Fruit fly (Drosophila melanogaster) whole organism, embryonic: ENCODE results near the gene MYPT-75D.

Experiments
- Abd-B ChIP-seq: fragments of 200-800 bp; sonication (Bioruptor generic); optimal IDR thresholded peaks from 2 replicates; lab custom pipeline; 2018; ENCODE audit warnings: missing biosample characterization, mild to moderate bottlenecking, missing genetic modification characterization, moderate library complexity
- Adf1 ChIP-seq: fragments of 200-800 bp; sonication (Bioruptor generic); IDR thresholded peaks from 2 replicates; pipeline ENCODE4 v1.3.6; 2022; ENCODE audit warnings: missing biosample characterization, missing genetic modification characterization
- Aef1 ChIP-seq: fragments of 200-800 bp; sonication (Bioruptor generic); IDR thresholded peaks from 3 replicates; pipeline ENCODE4 v1.3.6; 2022; ENCODE audit warnings: missing biosample characterization, missing genetic modification characterization
- Atf-2 ChIP-seq: fragments of 200-800 bp; sonication (Bioruptor generic); optimal IDR thresholded peaks from 2 replicates; lab custom pipeline; 2016; ENCODE audit warnings: missing biosample characterization, missing genetic modification characterization
- Atf6 ChIP-seq: fragments of 200-800 bp; sonication (Bioruptor generic); IDR thresholded peaks from 2 replicates; pipeline ENCODE4 v1.3.6; 2022; ENCODE audit warnings: missing biosample characterization, missing genetic modification characterization
- BEAF-32 ChIP-seq: fragments of 200-800 bp; sonication (Bioruptor generic); optimal IDR thresholded peaks from 3 replicates; lab custom pipeline; 2017; ENCODE audit warnings: missing biosample characterization, missing genetic modification characterization, mild to moderate bottlenecking, moderate library complexity, missing genetic modification reagents
- Blimp-1 ChIP-seq: fragments of 200-800 bp; sonication (Bioruptor generic); optimal IDR thresholded peaks from 3 replicates; lab custom pipeline; 2018; ENCODE audit warnings: missing biosample characterization, missing genetic modification characterization, mild to moderate bottlenecking, moderate library complexity, missing genetic modification reagents
- CG10979 ChIP-seq: fragments of 200-800 bp; sonication (Bioruptor generic); optimal IDR thresholded peaks from 2 replicates; lab custom pipeline; 2018; ENCODE audit warnings: missing biosample characterization, mild to moderate bottlenecking, missing genetic modification characterization, moderate library complexity
- CG11560 ChIP-seq: fragments of 200-800 bp; sonication (Bioruptor generic); IDR thresholded peaks from 3 replicates; pipeline ENCODE4 v1.3.6; 2022; ENCODE audit warnings: missing biosample characterization, missing genetic modification characterization
- CG12942 ChIP-seq: fragments of 200-800 bp; sonication (Bioruptor generic); optimal IDR thresholded peaks from 3 replicates; lab custom pipeline; 2016; ENCODE audit warnings: missing biosample characterization, missing genetic modification characterization
- CG13624 ChIP-seq: fragments of 200-800 bp; sonication (Bioruptor generic); optimal IDR thresholded peaks from 2 replicates; lab custom pipeline; 2016; ENCODE audit warnings: missing biosample characterization, missing genetic modification characterization
- CG14014 ChIP-seq: fragments of 200-800 bp; sonication (Bioruptor generic); IDR thresholded peaks from 2 replicates; pipeline ENCODE4 v1.3.6; 2022; ENCODE audit warnings: missing biosample characterization, missing genetic modification characterization
- CG15514 ChIP-seq: fragments of 200-800 bp; sonication (Bioruptor generic); optimal IDR thresholded peaks from 3 replicates; lab custom pipeline; 2017; ENCODE audit warnings: missing biosample characterization, missing genetic modification characterization, mild to moderate bottlenecking, moderate library complexity, missing genetic modification reagents
- CG2678 ChIP-seq: fragments of 200-800 bp; sonication (Bioruptor generic); optimal IDR thresholded peaks from 3 replicates; lab custom pipeline; 2019; ENCODE audit warnings: missing biosample characterization, mild to moderate bottlenecking, missing genetic modification characterization, moderate library complexity
- CG34376 ChIP-seq: fragments of 200-800 bp; sonication (Bioruptor generic); optimal IDR thresholded peaks from 2 replicates; lab custom pipeline; 2018; ENCODE audit warnings: missing biosample characterization, mild to moderate bottlenecking, missing genetic modification characterization
- CG42726 ChIP-seq: fragments of 200-800 bp; sonication (Bioruptor generic); IDR thresholded peaks from 2 replicates; pipeline ENCODE4 v1.3.6; 2022; ENCODE audit warnings: missing biosample characterization, missing genetic modification characterization; ENCODE audit not compliant: partially characterized antibody
- CG4282 ChIP-seq: fragments of 200-800 bp; sonication (Bioruptor generic); optimal IDR thresholded peaks from 2 replicates; lab custom pipeline; 2016; ENCODE audit warnings: missing biosample characterization, missing genetic modification characterization
- CG5245 ChIP-seq: fragments of 200-800 bp; sonication (Bioruptor generic); optimal IDR thresholded peaks from 3 replicates; lab custom pipeline; 2016; ENCODE audit warnings: missing biosample characterization, missing genetic modification characterization
- CG6272 ChIP-seq: fragments of 200-800 bp; sonication (Bioruptor generic); IDR thresholded peaks from 2 replicates; pipeline ENCODE4 v1.3.6; 2022; ENCODE audit warnings: missing biosample characterization, missing genetic modification characterization
- CG6854 ChIP-seq: fragments of 200-800 bp; sonication (Bioruptor generic); optimal IDR thresholded peaks from 3 replicates; lab custom pipeline; 2017; ENCODE audit warnings: missing biosample characterization, mild to moderate bottlenecking, missing genetic modification characterization
- Dek ChIP-seq: fragments of 200-800 bp; sonication (Bioruptor generic); optimal IDR thresholded peaks from 3 replicates; lab custom pipeline; 2019; ENCODE audit warnings: missing biosample characterization, mild to moderate bottlenecking, missing genetic modification characterization, moderate library complexity
- Dll ChIP-seq: fragments of 200-800 bp; sonication (Bioruptor generic); IDR thresholded peaks from 4 replicates; pipeline ENCODE4 v1.3.6; 2022; ENCODE audit warnings: missing biosample characterization, missing genetic modification characterization; ENCODE audit not compliant: partially characterized antibody
- Elba2 ChIP-seq: fragments of 200-800 bp; sonication (Bioruptor generic); optimal IDR thresholded peaks from 3 replicates; lab custom pipeline; 2016; ENCODE audit warnings: missing biosample characterization, missing genetic modification characterization
- Hmr ChIP-seq: fragments of 200-800 bp; sonication (Bioruptor generic); optimal IDR thresholded peaks from 3 replicates; lab custom pipeline; 2017; ENCODE audit warnings: mild to moderate bottlenecking, missing biosample characterization, missing genetic modification reagents, missing genetic modification characterization
- Lim3 ChIP-seq: fragments of 200-800 bp; sonication (Bioruptor generic); IDR thresholded peaks from 2 replicates; pipeline ENCODE4 v1.3.6; 2022; ENCODE audit warnings: missing biosample characterization, missing genetic modification characterization
- NfI ChIP-seq: fragments of 200-800 bp; sonication (Bioruptor generic); optimal IDR thresholded peaks from 3 replicates; lab custom pipeline; 2018; ENCODE audit warnings: missing biosample characterization, mild to moderate bottlenecking, missing genetic modification characterization, moderate library complexity
- PHDP ChIP-seq: fragments of 200-800 bp; sonication (Bioruptor generic); optimal IDR thresholded peaks from 3 replicates; lab custom pipeline; 2018; ENCODE audit warnings: missing biosample characterization, mild to moderate bottlenecking, missing genetic modification characterization, moderate library complexity
- Poxn ChIP-seq: fragments of 200-800 bp; sonication (Bioruptor generic); IDR thresholded peaks from 2 replicates; pipeline ENCODE4 v1.3.6; 2022; ENCODE audit warnings: missing biosample characterization, missing genetic modification characterization
- Rfx ChIP-seq: fragments of 200-800 bp; sonication (Bioruptor generic); IDR thresholded peaks from 2 replicates; pipeline ENCODE4 v1.3.6; 2022; ENCODE audit warnings: missing biosample characterization, missing genetic modification characterization
- ab ChIP-seq: fragments of 200-800 bp; sonication (Bioruptor generic); optimal IDR thresholded peaks from 2 replicates; lab custom pipeline; 2016; ENCODE audit warnings: missing biosample characterization, missing genetic modification characterization
- al ChIP-seq: fragments of 200-800 bp; sonication (Bioruptor generic); IDR thresholded peaks from 2 replicates; pipeline ENCODE4 v1.3.6; 2022; ENCODE audit warnings: missing biosample characterization, missing genetic modification characterization
- az2 ChIP-seq: fragments of 200-800 bp; sonication (Bioruptor generic); optimal IDR thresholded peaks from 3 replicates; lab custom pipeline; 2016; ENCODE audit warnings: missing biosample characterization, missing genetic modification characterization
- bowl ChIP-seq: fragments of 200-800 bp; sonication (Bioruptor generic); IDR thresholded peaks from 2 replicates; pipeline ENCODE4 v1.3.6; 2022; ENCODE audit warnings: missing biosample characterization, missing genetic modification characterization
- btn ChIP-seq: fragments of 200-800 bp; sonication (Bioruptor generic); optimal IDR thresholded peaks from 2 replicates; lab custom pipeline; 2016; ENCODE audit warnings: missing biosample characterization, missing genetic modification characterization
- dmrt11E ChIP-seq: fragments of 200-800 bp; sonication (Bioruptor generic); optimal IDR thresholded peaks from 3 replicates; lab custom pipeline; 2018; ENCODE audit warnings: missing biosample characterization, mild to moderate bottlenecking, missing genetic modification characterization, moderate library complexity
- emc ChIP-seq: fragments of 200-800 bp; sonication (Bioruptor generic); optimal IDR thresholded peaks from 2 replicates; lab custom pipeline; 2016; ENCODE audit warnings: missing biosample characterization, missing genetic modification characterization
- exex ChIP-seq: fragments of 200-800 bp; sonication (Bioruptor generic); optimal IDR thresholded peaks from 4 replicates; lab custom pipeline; 2018; ENCODE audit warnings: missing biosample characterization, mild to moderate bottlenecking, missing genetic modification characterization, moderate library complexity
- fru ChIP-seq: fragments of >200 bp; optimal IDR thresholded peaks from 2 replicates; lab custom pipeline; 2017
- gro ChIP-seq: fragments of 200-800 bp; sonication (Bioruptor generic); optimal IDR thresholded peaks from 2 replicates; lab custom pipeline; 2016; ENCODE audit warnings: missing biosample characterization, missing genetic modification characterization
- ind ChIP-seq: fragments of 200-800 bp; sonication (Bioruptor generic); optimal IDR thresholded peaks from 3 replicates; lab custom pipeline; 2016; ENCODE audit warnings: missing biosample characterization, missing genetic modification characterization
- lbe ChIP-seq: fragments of 200-800 bp; sonication (Bioruptor generic); optimal IDR thresholded peaks from 2 replicates; lab custom pipeline; 2016; ENCODE audit warnings: missing biosample characterization, mild to moderate bottlenecking, missing genetic modification characterization
- maf-S ChIP-seq: fragments of 200-800 bp; sonication (Bioruptor generic); optimal IDR thresholded peaks from 2 replicates; lab custom pipeline; 2016; ENCODE audit warnings: missing biosample characterization, missing genetic modification characterization
- nom ChIP-seq: fragments of 200-800 bp; sonication (Bioruptor generic); optimal IDR thresholded peaks from 2 replicates; lab custom pipeline; 2017; ENCODE audit warnings: missing biosample characterization, missing genetic modification characterization, mild to moderate bottlenecking, moderate library complexity, missing genetic modification reagents
- odd ChIP-seq: fragments of 200-800 bp; sonication (Bioruptor generic); optimal IDR thresholded peaks from 2 replicates; lab custom pipeline; 2017; ENCODE audit warnings: missing biosample characterization, mild to moderate bottlenecking, missing genetic modification characterization
- row ChIP-seq: fragments of 200-800 bp; sonication (Bioruptor generic); IDR thresholded peaks from 3 replicates; pipeline ENCODE4 v1.3.6; 2022; ENCODE audit warnings: missing biosample characterization, missing genetic modification characterization
- tll ChIP-seq, 2 experiments: fragments of 200-800 bp in 1 of 2; fragments of >200 bp in 1 of 2; sonication (Bioruptor generic) in 1 of 2; optimal IDR thresholded peaks; 2 replicates each; lab custom pipeline; 2017 to 2019; ENCODE audit warnings: missing biosample characterization in 2 of 2, missing genetic modification characterization in 2 of 2, mild to moderate bottlenecking in 1 of 2, moderate library complexity in 1 of 2
- toy ChIP-seq: fragments of 200-800 bp; sonication (Bioruptor generic); IDR thresholded peaks from 2 replicates; pipeline ENCODE4 v1.3.6; 2022; ENCODE audit warnings: missing biosample characterization, missing genetic modification characterization
- unpg ChIP-seq: fragments of 200-800 bp; sonication (Bioruptor generic); optimal IDR thresholded peaks from 3 replicates; lab custom pipeline; 2018; ENCODE audit warnings: missing biosample characterization, mild to moderate bottlenecking, missing genetic modification characterization, moderate library complexity
- vfl ChIP-seq: fragments of 200-800 bp; sonication (Bioruptor generic); optimal IDR thresholded peaks from 2 replicates; lab custom pipeline; 2016; ENCODE audit warnings: missing biosample characterization, missing genetic modification characterization
- zen ChIP-seq: fragments of 200-800 bp; sonication (Bioruptor generic); optimal IDR thresholded peaks from 3 replicates; lab custom pipeline; 2018; ENCODE audit warnings: missing biosample characterization, mild to moderate bottlenecking, missing genetic modification characterization, moderate library complexity

The MYPT-75D gene

dm6 chr3L:18672986-18673633 lies 47.4 kb downstream of the MYPT-75D start, which contains the start of gene Capr (continued):
- TF ChIP-seq CG34376 (GFP tag; lab: Kevin White, UChicago) (peak; percentile 18), BEAF-32 (GFP tag; lab: Kevin White, UChicago) (peak; percentile 99), CG15514 (peak; percentile 84), CG6854 (GFP tag; lab: Kevin White, UChicago) (no peak), row (GFP tag; lab: Robert Waterston, UW) (peak; percentile 52), nom (peak; percentile 22), CG4282 (peak; percentile 57), NfI (GFP tag; lab: Kevin White, UChicago) (peak; percentile 14), tll (GFP tag; optimal IDR thresholded peaks at IDR 0.05; lab: Kevin White, UChicago) (peak in 1 of 2 experiments; percentile 22), ab (GFP tag; lab: Kevin White, UChicago) (no peak), PHDP (tag; lab: Kevin White, UChicago) (peak; percentile 9), Lim3 (GFP tag; lab: Robert Waterston, UW) (no peak), Dll (GFP tag; lab: Robert Waterston, UW) (peak; percentile 99), CG10979 (tag; lab: Kevin White, UChicago) (no peak), btn (GFP tag; lab: Kevin White, UChicago) (no peak), dmrt11E (tag; lab: Kevin White, UChicago) (no peak), Adf1 (peak; percentile 65), exex (tag; lab: Kevin White, UChicago) (no peak), Poxn (no peak), Rfx (GFP tag; lab: Robert Waterston, UW) (peak; percentile 71), fru (no peak), Elba2 (GFP tag; lab: Kevin White, UChicago) (no peak), Atf-2 (no peak), bowl (no peak), ind (GFP tag; lab: Kevin White, UChicago) (no peak), unpg (GFP tag; lab: Kevin White, UChicago) (peak; percentile 7), CG6272 (GFP tag; lab: Robert Waterston, UW) (peak; percentile 83), gro (peak; percentile 68), Blimp-1 (GFP tag; lab: Kevin White, UChicago) (no peak), CG12942 (GFP tag; lab: Kevin White, UChicago) (no peak), Abd-B (GFP tag; lab: Kevin White, UChicago) (no peak), CG2678 (tag; lab: Kevin White, UChicago) (peak; percentile 25), CG14014 (no peak), vfl (GFP tag; lab: Kevin White, UChicago) (peak; percentile 27), al (GFP tag; lab: Robert Waterston, UW) (no peak), lbe (GFP tag; lab: Kevin White, UChicago) (peak; percentile 54), toy (GFP tag; lab: Robert Waterston, UW) (no peak), emc (GFP tag; lab: Kevin White, UChicago) (no peak), CG42726 (GFP tag; lab: Robert Waterston, UW) (peak; percentile 100), CG5245 (GFP tag; lab: Kevin White, UChicago) (peak; percentile 5), zen (peak; percentile 12), Atf6 (GFP tag; lab: Robert Waterston, UW) (no peak), CG13624 (peak; percentile 66), az2 (GFP tag; lab: Kevin White, UChicago) (no peak), Aef1 (GFP tag; lab: Robert Waterston, UW) (0 out of 3 replicates have a peak, but pooled peaks have one; percentile 14), odd (GFP tag; lab: Kevin White, UChicago) (no peak), Dek (no peak), CG11560 (tag; lab: Robert Waterston, UW) (peak; percentile 60; the same call in 2 of the 3 replicates), maf-S (GFP tag; lab: Kevin White, UChicago) (no peak), Hmr (peak; percentile 29)
